Fruit fly (Drosophila melanogaster) whole organism, embryonic: Measurements from ENCODE around the gene CG43312.

Source experiments
- Aef1 ChIP-seq: fragments of 200-800 bp; sonication (Bioruptor generic); IDR thresholded peaks from 3 replicates; pipeline ENCODE4 v1.3.6; 2022; ENCODE audit warnings: missing biosample characterization, missing genetic modification characterization
- C15 ChIP-seq: fragments of 200-800 bp; sonication (Bioruptor generic); IDR thresholded peaks from 3 replicates; pipeline ENCODE4 v1.3.6; 2022; ENCODE audit warnings: missing biosample characterization, missing genetic modification characterization
- CG1024 ChIP-seq: fragments of 200-800 bp; sonication (Bioruptor generic); IDR thresholded peaks from 2 replicates; pipeline ENCODE4 v1.3.6; 2022; ENCODE audit warnings: missing biosample characterization, missing genetic modification characterization
- CG11398 ChIP-seq: fragments of 200-800 bp; sonication (Bioruptor generic); optimal IDR thresholded peaks from 2 replicates; lab custom pipeline; 2016; ENCODE audit warnings: missing biosample characterization, missing genetic modification characterization
- CG15269 ChIP-seq: fragments of 200-800 bp; sonication (Bioruptor generic); optimal IDR thresholded peaks from 2 replicates; lab custom pipeline; 2018; ENCODE audit warnings: missing biosample characterization, mild to moderate bottlenecking, missing genetic modification characterization, moderate library complexity
- CG16779 ChIP-seq: fragments of 200-800 bp; sonication (Bioruptor generic); IDR thresholded peaks from 2 replicates; pipeline ENCODE4 v1.3.6; 2022; ENCODE audit warnings: missing biosample characterization, missing genetic modification characterization
- CG2199 ChIP-seq: fragments of 200-800 bp; sonication (Bioruptor generic); IDR thresholded peaks from 3 replicates; pipeline ENCODE4 v1.3.6; 2022; ENCODE audit warnings: missing biosample characterization, missing genetic modification characterization
- CG34376 ChIP-seq: fragments of 200-800 bp; sonication (Bioruptor generic); optimal IDR thresholded peaks from 2 replicates; lab custom pipeline; 2018; ENCODE audit warnings: missing biosample characterization, mild to moderate bottlenecking, missing genetic modification characterization
- CG4730 ChIP-seq: fragments of 200-800 bp; sonication (Bioruptor generic); IDR thresholded peaks from 2 replicates; pipeline ENCODE4 v1.3.6; 2022; ENCODE audit warnings: missing biosample characterization, missing genetic modification characterization
- CG7839 ChIP-seq: fragments of 200-800 bp; sonication (Bioruptor generic); optimal IDR thresholded peaks from 3 replicates; lab custom pipeline; 2018; ENCODE audit warnings: missing biosample characterization, mild to moderate bottlenecking, missing genetic modification characterization, moderate library complexity
- CG8290 ChIP-seq, 3 experiments: fragments of 200-800 bp; sonication (Bioruptor generic); optimal IDR thresholded peaks; 2 replicates each; lab custom pipeline; 2016 to 2019; ENCODE audit warnings: missing biosample characterization in 3 of 3, missing genetic modification characterization in 3 of 3, mild to moderate bottlenecking in 2 of 3, moderate library complexity in 1 of 3
- Ets65A ChIP-seq: fragments of 200-800 bp; sonication (Bioruptor generic); peaks from one replicate; lab custom pipeline; 2016; ENCODE audit warnings: missing biosample characterization, missing genetic modification characterization
- Hmr ChIP-seq: fragments of 200-800 bp; sonication (Bioruptor generic); optimal IDR thresholded peaks from 3 replicates; lab custom pipeline; 2017; ENCODE audit warnings: mild to moderate bottlenecking, missing biosample characterization, missing genetic modification reagents, missing genetic modification characterization
- Hr78 ChIP-seq, 2 experiments: fragments of 200-800 bp in 1 of 2; fragments of >200 bp in 1 of 2; sonication (Bioruptor generic) in 1 of 2; optimal IDR thresholded peaks; 2 replicates each; lab custom pipeline; 2017 to 2019; ENCODE audit warnings: missing biosample characterization in 2 of 2, missing genetic modification characterization in 2 of 2, mild to moderate bottlenecking in 1 of 2, moderate library complexity in 1 of 2
- MBD-R2 ChIP-seq: fragments of 200-800 bp; sonication (Bioruptor generic); IDR thresholded peaks from 2 replicates; pipeline ENCODE4 v1.3.6; 2022; ENCODE audit warnings: missing biosample characterization, missing genetic modification characterization
- Mes4 ChIP-seq: fragments of 200-800 bp; sonication (Bioruptor generic); optimal IDR thresholded peaks from 2 replicates; lab custom pipeline; 2016; ENCODE audit warnings: missing biosample characterization, missing genetic modification characterization
- bbx ChIP-seq: fragments of 200-800 bp; sonication (Bioruptor generic); IDR thresholded peaks from 2 replicates; pipeline ENCODE4 v1.3.6; 2022; ENCODE audit warnings: missing biosample characterization, missing genetic modification characterization; ENCODE audit not compliant: partially characterized antibody
- chif ChIP-seq, 2 experiments: fragments of 200-800 bp; sonication (Bioruptor generic); optimal IDR thresholded peaks; 3 replicates each; lab custom pipeline; 2016; ENCODE audit warnings: missing biosample characterization in 2 of 2, missing genetic modification characterization in 2 of 2
- cwo ChIP-seq: fragments of 200-800 bp; sonication (Bioruptor generic); optimal IDR thresholded peaks from 3 replicates; lab custom pipeline; 2017; ENCODE audit warnings: missing biosample characterization, missing genetic modification characterization, mild to moderate bottlenecking, moderate library complexity, missing genetic modification reagents
- dysf ChIP-seq: fragments of 200-800 bp; sonication (Bioruptor generic); IDR thresholded peaks from 3 replicates; pipeline ENCODE4 v1.3.6; 2022; ENCODE audit warnings: missing biosample characterization, missing genetic modification characterization
- jumu ChIP-seq: fragments of 200-800 bp; sonication (Bioruptor generic); optimal IDR thresholded peaks from 3 replicates; lab custom pipeline; 2016; ENCODE audit warnings: missing biosample characterization, missing genetic modification characterization
- klu ChIP-seq: fragments of 200-800 bp; sonication (Bioruptor generic); IDR thresholded peaks from 2 replicates; pipeline ENCODE4 v1.3.6; 2022; ENCODE audit warnings: missing biosample characterization, missing genetic modification characterization
- lilli ChIP-seq: fragments of 200-800 bp; sonication (Bioruptor generic); optimal IDR thresholded peaks from 3 replicates; lab custom pipeline; 2016; ENCODE audit warnings: missing biosample characterization, missing genetic modification characterization
- nerfin-1 ChIP-seq: fragments of 200-800 bp; sonication (Bioruptor generic); optimal IDR thresholded peaks from 3 replicates; lab custom pipeline; 2019; ENCODE audit warnings: missing biosample characterization, mild to moderate bottlenecking, missing genetic modification characterization, moderate library complexity
- pan ChIP-seq, 4 experiments: fragments of >200 bp in 3 of 4; fragments of 200-800 bp in 1 of 4; sonication (Bioruptor generic) in 1 of 4; optimal IDR thresholded peaks in 3 of 4; IDR thresholded peaks in 1 of 4; 2 replicates each; pipeline versions ENCODE4 v1.3.6 to Lab custom; 2017 to 2022; ENCODE audit warnings: missing biosample characterization in 2 of 4, missing genetic modification characterization in 2 of 4, mixed read lengths in 1 of 4
- peb ChIP-seq: fragments of 200-800 bp; sonication (Bioruptor generic); IDR thresholded peaks from 2 replicates; pipeline ENCODE4 v1.3.6; 2022; ENCODE audit warnings: missing biosample characterization, missing genetic modification characterization
- pnt ChIP-seq: fragments of 200-800 bp; sonication (Bioruptor generic); optimal IDR thresholded peaks from 3 replicates; lab custom pipeline; 2016; ENCODE audit warnings: missing biosample characterization, missing genetic modification characterization
- sd ChIP-seq: fragments of 200-800 bp; sonication (Bioruptor generic); optimal IDR thresholded peaks from 3 replicates; lab custom pipeline; 2018; ENCODE audit warnings: missing biosample characterization, mild to moderate bottlenecking, missing genetic modification characterization, moderate library complexity
- sna ChIP-seq: fragments of 200-800 bp; sonication (Bioruptor generic); IDR thresholded peaks from 2 replicates; pipeline ENCODE4 v1.3.6; 2022; ENCODE audit warnings: missing biosample characterization, missing genetic modification characterization; ENCODE audit not compliant: partially characterized antibody
- so ChIP-seq: fragments of 200-800 bp; sonication (Bioruptor generic); IDR thresholded peaks from 3 replicates; pipeline ENCODE4 v1.3.6; 2022; ENCODE audit warnings: missing biosample characterization, missing genetic modification characterization
- zen ChIP-seq: fragments of 200-800 bp; sonication (Bioruptor generic); optimal IDR thresholded peaks from 3 replicates; lab custom pipeline; 2018; ENCODE audit warnings: missing biosample characterization, mild to moderate bottlenecking, missing genetic modification characterization, moderate library complexity

CG43312 gene

dm6 chr3L:22474081-22474845, 27.1 kb upstream of the CG43312 start, which contains the start of gene CG11425:
TSS of gene CG11425 (plus strand) at chr3L:22474795.
- no peak for TF ChIP-seq C15
- TF ChIP-seq Hr78 (GFP tag; optimal IDR thresholded peaks at IDR 0.05; lab: Kevin White, UChicago): peak in 1 of 2 experiments; percentile 70
- TF ChIP-seq cwo (GFP tag; lab: Kevin White, UChicago): peak; percentile 98
- peak; percentile 53 for TF ChIP-seq CG34376 (GFP tag; lab: Kevin White, UChicago)
- no peak for TF ChIP-seq pnt
- TF ChIP-seq Aef1 (GFP tag; lab: Robert Waterston, UW): no peak
- TF ChIP-seq chif (GFP tag; optimal IDR thresholded peaks at IDR 0.05; lab: Kevin White, UChicago): no peak
- TF ChIP-seq sd: peak; percentile 38

dm6 chr3L:22483452-22483851, 17.9 kb upstream of the CG43312 start:
- no peak for TF ChIP-seq klu (GFP tag; lab: Robert Waterston, UW)
- TF ChIP-seq Mes4 (GFP tag; lab: Kevin White, UChicago): no peak
- no peak for TF ChIP-seq CG2199 (GFP tag; lab: Robert Waterston, UW)
- peak; percentile 93 for TF ChIP-seq Ets65A (GFP tag; lab: Kevin White, UChicago)
- TF ChIP-seq dysf (GFP tag; lab: Robert Waterston, UW): no peak

dm6 chr3L:22497594-22497993, 3.8 kb upstream of the CG43312 start:
- TF ChIP-seq pan (optimal IDR thresholded peaks at IDR 0.05; lab: Kevin White, UChicago): no peak
- peak in 1 of 2 experiments; percentile 7 for TF ChIP-seq pan (GFP tag; optimal IDR thresholded peaks at IDR 0.05 in 1 of 2, IDR thresholded peaks at IDR 0.05 in 1 of 2)
- peak; percentile 1 for TF ChIP-seq CG8290 (GFP tag; optimal IDR thresholded peaks at IDR 0.05; lab: Kevin White, UChicago)
- TF ChIP-seq CG8290 (tag; optimal IDR thresholded peaks at IDR 0.05; lab: Kevin White, UChicago): peak in 1 of 2 experiments; percentile 84
- no peak for TF ChIP-seq jumu (GFP tag; lab: Kevin White, UChicago)
- no peak for TF ChIP-seq lilli
- TF ChIP-seq bbx (GFP tag; lab: Robert Waterston, UW): no peak
- TF ChIP-seq CG15269 (tag; lab: Kevin White, UChicago): no peak
- no peak for TF ChIP-seq CG1024 (GFP tag; lab: Robert Waterston, UW)
- no peak for TF ChIP-seq zen (tag; lab: Kevin White, UChicago)
- TF ChIP-seq Hmr (GFP tag; lab: Kevin White, UChicago): no peak
- TF ChIP-seq Ets65A (GFP tag; lab: Kevin White, UChicago): peak; percentile 82
- no peak for TF ChIP-seq nerfin-1 (tag; lab: Kevin White, UChicago)

- no peak for TF ChIP-seq peb (GFP tag; lab: Robert Waterston, UW)
- no peak for TF ChIP-seq CG16779 (GFP tag; lab: Robert Waterston, UW)
- no peak for TF ChIP-seq so (GFP tag; lab: Robert Waterston, UW)
- no peak for TF ChIP-seq CG4730
- no peak for TF ChIP-seq CG11398 (GFP tag; lab: Kevin White, UChicago)
- TF ChIP-seq sna (GFP tag; lab: Robert Waterston, UW): no peak
- no peak for TF ChIP-seq jumu (GFP tag; lab: Kevin White, UChicago)
- no peak for TF ChIP-seq CG7839 (tag; lab: Kevin White, UChicago)
- no peak for TF ChIP-seq MBD-R2
Observed at dm6 chr3L:22503730-22504129, 2.3 kb downstream of the CG43312 start, which contains the start of gene CG43331. TSS of gene CG43331 (minus strand) at chr3L:22503830.
